Worm (Caenorhabditis elegans): Measurements from ENCODE around the gene bnc-1.

DNA sequence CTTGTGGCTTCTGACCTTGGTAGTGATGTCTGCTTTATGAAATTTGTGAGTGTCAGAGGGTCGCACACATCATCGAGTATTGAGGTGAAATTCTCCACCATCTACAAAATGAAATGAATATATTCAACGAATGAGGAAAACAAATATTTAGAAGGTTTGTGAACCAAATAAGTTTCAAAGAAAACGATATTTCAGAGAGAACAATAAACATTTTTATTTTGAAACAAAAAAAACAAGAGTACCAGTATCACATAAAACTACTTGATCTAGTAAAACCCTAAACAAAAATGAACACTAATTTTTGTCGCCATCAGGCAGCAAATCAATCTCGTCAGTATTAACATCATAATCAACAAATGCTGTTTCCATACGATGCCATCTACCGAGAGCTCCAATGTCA lies 40.2 kb upstream of the bnc-1 start, which contains the start of gene R04F11.3:
- TF ChIP-seq sem-2 (GFP tag; optimal IDR thresholded peaks at IDR 0.05): no peak
- TF ChIP-seq lin-32 (GFP tag; optimal IDR thresholded peaks at IDR 0.05): no peak
- no peak for TF ChIP-seq pha-4 (tag; optimal IDR thresholded peaks at IDR 0.05)
- TF ChIP-seq snpc-4 (tag; optimal IDR thresholded peaks at IDR 0.05): no peak
- TF ChIP-seq ceh-43 (GFP tag; optimal IDR thresholded peaks at IDR 0.05): no peak
- TF ChIP-seq mep-1 (tag; optimal IDR thresholded peaks at IDR 0.05): no peak
- no peak for TF ChIP-seq nhr-2 (tag; optimal IDR thresholded peaks at IDR 0.05)
- TF ChIP-seq blmp-1 (tag; optimal IDR thresholded peaks at IDR 0.05): no peak
- no peak for TF ChIP-seq mab-5 (tag; optimal IDR thresholded peaks at IDR 0.05)
- TF ChIP-seq unc-39 (tag; optimal IDR thresholded peaks at IDR 0.05): no peak
- no peak for TF ChIP-seq ces-1 (GFP tag; optimal IDR thresholded peaks at IDR 0.05)
- TF ChIP-seq nhr-237 (tag; optimal IDR thresholded peaks at IDR 0.05): no peak
- no peak for TF ChIP-seq nhr-28 (tag; optimal IDR thresholded peaks at IDR 0.05)
